Worm (Caenorhabditis elegans) whole organism, L4/young adult: ENCODE measurements around the gene Y75B8A.18.

Experiments used
- W03F9.2 ChIP-seq: fragments of 150-350 bp; optimal IDR thresholded peaks from 2 replicates; lab custom pipeline; 2014; ENCODE audit warnings: missing biosample characterization, missing genetic modification characterization
- dao-5 ChIP-seq: sonication (generic microtip); optimal IDR thresholded peaks from 2 replicates; lab custom pipeline; 2016; ENCODE audit warnings: missing genotype, missing genetic modification characterization, moderate library complexity, missing compliant biosample characterization

ce11 chrIII:12259793-12260192, 33.8 kb upstream of the Y75B8A.18 start:
- TF ChIP-seq W03F9.2 (tag; lab: Kevin White, UChicago): no peak
- no peak for TF ChIP-seq dao-5
